Worm (Caenorhabditis elegans): Measurements from ENCODE around the gene clec-210.

The clec-210 gene

DNA sequence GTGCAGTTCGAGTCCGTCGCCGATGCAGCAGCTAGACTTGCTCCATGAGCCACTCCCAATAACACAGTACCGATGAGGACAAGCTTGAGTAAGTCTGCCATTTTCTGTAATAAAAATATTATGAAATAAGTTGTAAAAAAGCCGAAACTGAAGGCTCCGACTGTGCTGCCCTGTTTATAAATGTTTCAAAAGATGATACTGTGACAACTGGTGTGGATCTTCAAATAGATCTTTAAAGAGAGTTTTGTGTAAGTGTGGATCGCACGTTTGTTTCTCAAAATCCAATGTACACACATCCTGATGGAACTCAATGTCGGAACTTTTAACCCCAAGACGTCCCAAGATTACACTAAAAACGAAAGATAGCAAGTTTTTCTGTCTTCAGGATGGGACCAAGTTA lies 50.5 kb downstream of the clec-210 start, which contains the start of gene C36C5.15:
TSS of gene C36C5.15 (minus strand) at position 101 of the 400 bp plus-strand sequence.
- TF ChIP-seq nhr-90 (tag; optimal IDR thresholded peaks at IDR 0.05) (no peak), bed-1 (GFP tag; IDR thresholded peaks at IDR 0.05) (no peak), ztf-25 (GFP tag; IDR thresholded peaks at IDR 0.05) (no peak), snpc-3.4 (tag; optimal IDR thresholded peaks at IDR 0.05) (no peak), attf-5 (GFP tag; optimal IDR thresholded peaks at IDR 0.05) (no peak), F37B4.10 (GFP tag; IDR thresholded peaks at IDR 0.05) (no peak), snpc-4 (GFP tag; optimal IDR thresholded peaks at IDR 0.05) (no peak), snpc-4 (tag; optimal IDR thresholded peaks at IDR 0.05) (no peak), lir-1 (GFP tag; conservative IDR thresholded peaks at IDR 0.05) (no peak), nfya-1 (tag; optimal IDR thresholded peaks at IDR 0.05; ENCODE audit: borderline replicate concordance, insufficient read depth) (no peak), zfh-2 (GFP tag; conservative IDR thresholded peaks at IDR 0.05) (no peak), B0019.2 (GFP tag; conservative IDR thresholded peaks at IDR 0.05) (no peak), K12H6.12 (tag; optimal IDR thresholded peaks at IDR 0.05) (no peak), tlf-1 (GFP tag; optimal IDR thresholded peaks at IDR 0.05) (no peak), F33H1.4 (GFP tag; IDR thresholded peaks at IDR 0.05) (no peak), cebp-2 (GFP tag; IDR thresholded peaks at IDR 0.05) (no peak), K11D2.4 (GFP tag; IDR thresholded peaks at IDR 0.05) (no peak), B0035.1 (tag; optimal IDR thresholded peaks at IDR 0.05) (no peak), nhr-120 (GFP tag; IDR thresholded peaks at IDR 0.05) (no peak)

- TF ChIP-seq die-1 (tag; optimal IDR thresholded peaks at IDR 0.05) (no peak), hmg-20 (GFP tag; IDR thresholded peaks at IDR 0.05) (no peak), mcd-1 (GFP tag; IDR thresholded peaks at IDR 0.05) (no peak)
Observed at ce11 chrV:3169838-3170237, 51.7 kb downstream of the clec-210 start, which contains the start of gene srbc-6. srbc-6 (plus strand) TSS chrV:3170138.

All from whole organism, young adult.